Fruit fly (Drosophila melanogaster) whole organism, adult: ENCODE measurements around the gene CecA1.

Experiments
- CG1620 ChIP-seq: fragments of 200-800 bp; sonication (Bioruptor generic); optimal IDR thresholded peaks from 2 replicates; lab custom pipeline; 2016; ENCODE audit warnings: missing biosample characterization, missing genetic modification characterization
- CG33017 ChIP-seq: fragments of 200-800 bp; sonication (Bioruptor generic); optimal IDR thresholded peaks from 2 replicates; lab custom pipeline; 2018; ENCODE audit warnings: missing biosample characterization, mild to moderate bottlenecking, missing genetic modification characterization, moderate library complexity
- CG5204 ChIP-seq: fragments of 200-800 bp; sonication (Bioruptor generic); optimal IDR thresholded peaks from 2 replicates; lab custom pipeline; 2016; ENCODE audit warnings: missing biosample characterization, missing genetic modification characterization
- CG7045 ChIP-seq: fragments of 200-800 bp; sonication (Bioruptor generic); optimal IDR thresholded peaks from 2 replicates; lab custom pipeline; 2017; ENCODE audit warnings: missing biosample characterization, mild to moderate bottlenecking, missing genetic modification characterization
- Hr96 ChIP-seq: fragments of 200-800 bp; sonication (Bioruptor generic); optimal IDR thresholded peaks from 2 replicates; lab custom pipeline; 2016; ENCODE audit warnings: missing biosample characterization, missing genetic modification characterization
- Mnt ChIP-seq: fragments of 200-800 bp; sonication (Bioruptor generic); optimal IDR thresholded peaks from 2 replicates; lab custom pipeline; 2016; ENCODE audit warnings: missing biosample characterization, mild to moderate bottlenecking, missing genetic modification characterization
- cic ChIP-seq: fragments of 200-800 bp; sonication (Bioruptor generic); optimal IDR thresholded peaks from 2 replicates; lab custom pipeline; 2017; ENCODE audit warnings: missing biosample characterization, mild to moderate bottlenecking, missing genetic modification characterization, moderate library complexity
- cnc ChIP-seq, 2 experiments: fragments of >200 bp; optimal IDR thresholded peaks; 2 replicates each; lab custom pipeline; 2017
- kay ChIP-seq: fragments of 200-800 bp; sonication (Bioruptor generic); peaks from one replicate; lab custom pipeline; 2016; ENCODE audit warnings: missing biosample characterization, missing genetic modification characterization, borderline replicate concordance
- pad ChIP-seq: fragments of 200-800 bp; sonication (Bioruptor generic); optimal IDR thresholded peaks from 3 replicates; lab custom pipeline; 2017; ENCODE audit warnings: missing biosample characterization, missing genetic modification characterization, mild to moderate bottlenecking, moderate library complexity, missing genetic modification reagents
- tj ChIP-seq: fragments of 200-800 bp; sonication (Bioruptor generic); optimal IDR thresholded peaks from 3 replicates; lab custom pipeline; 2017; ENCODE audit warnings: missing biosample characterization, mild to moderate bottlenecking, missing genetic modification characterization, moderate library complexity

DNA sequence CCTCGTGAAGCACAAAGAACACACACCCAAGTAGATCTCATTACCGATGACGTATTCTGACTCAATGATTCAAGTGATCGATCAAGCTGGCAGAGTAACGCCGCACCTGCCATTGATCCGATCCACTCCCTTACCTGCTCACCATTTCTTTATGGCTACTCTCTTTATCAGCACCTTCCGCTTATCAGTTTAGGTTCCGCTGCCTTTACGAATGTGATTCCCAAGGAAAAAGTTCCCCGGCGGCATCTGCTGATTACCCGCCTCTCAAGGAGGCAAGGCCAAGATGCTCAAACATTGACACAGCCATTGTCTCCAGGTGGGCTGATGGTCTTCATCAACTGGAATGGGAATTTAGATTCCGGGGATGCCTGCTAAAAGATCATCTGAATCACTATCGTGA, 4.3 kb downstream of the CecA1 start:
- TF ChIP-seq CG5204 (GFP tag; lab: Kevin White, UChicago), result no peak
- TF ChIP-seq Mnt, result no peak
- TF ChIP-seq tj (GFP tag; lab: Kevin White, UChicago), result no peak
- TF ChIP-seq pad (GFP tag; lab: Kevin White, UChicago), result no peak
- no peak for TF ChIP-seq Hr96 (GFP tag; lab: Kevin White, UChicago)
- TF ChIP-seq CG33017 (tag; lab: Kevin White, UChicago), result no peak
- TF ChIP-seq kay (GFP tag; lab: Kevin White, UChicago), result no peak
- no peak for TF ChIP-seq CG7045 (GFP tag; lab: Kevin White, UChicago)
- no peak for TF ChIP-seq cnc (optimal IDR thresholded peaks at IDR 0.05; lab: Kevin White, UChicago)
- TF ChIP-seq CG1620 (GFP tag; lab: Kevin White, UChicago), result no peak
- TF ChIP-seq cic (GFP tag; lab: Kevin White, UChicago), result no peak
